Worm (Caenorhabditis elegans) whole organism, mixed stage, embryonic: ENCODE results near the gene R01H2.2.
A peak's percentile ranks its signal among the peaks of the same experiment; 100 is the strongest.

Source experiments
- M03D4.4 ChIP-seq: sonication (generic microtip); optimal IDR thresholded peaks from 2 replicates; lab custom pipeline; 2017; ENCODE audit warnings: mild to moderate bottlenecking, missing genetic modification characterization, missing compliant biosample characterization
- bed-3 ChIP-seq: fragments of 200-800 bp; sonication (Bioruptor generic); optimal IDR thresholded peaks from 3 replicates; lab custom pipeline; 2018; ENCODE audit warnings: mild to moderate bottlenecking, missing genetic modification characterization, moderate library complexity, missing compliant biosample characterization
- blmp-1 ChIP-seq: fragments of 150-350 bp; optimal IDR thresholded peaks from 2 replicates; lab custom pipeline; 2014; ENCODE audit warnings: missing biosample characterization, missing genetic modification characterization
- ceh-39 ChIP-seq: fragments of 150-350 bp; optimal IDR thresholded peaks from 2 replicates; lab custom pipeline; 2014; ENCODE audit warnings: missing biosample characterization, missing genetic modification characterization
- ceh-43 ChIP-seq: fragments of 200-800 bp; sonication (Bioruptor generic); optimal IDR thresholded peaks from 2 replicates; lab custom pipeline; 2018; ENCODE audit warnings: mild to moderate bottlenecking, missing genetic modification characterization, moderate library complexity, missing compliant biosample characterization
- ceh-83 ChIP-seq: fragments of 200-800 bp; sonication (Bioruptor generic); optimal IDR thresholded peaks from 2 replicates; lab custom pipeline; 2018; ENCODE audit warnings: mild to moderate bottlenecking, missing genetic modification characterization, missing compliant biosample characterization
- ces-1 ChIP-seq: fragments of 150-350 bp; optimal IDR thresholded peaks from 2 replicates; lab custom pipeline; 2014; ENCODE audit warnings: missing biosample characterization, missing genetic modification reagents, missing genetic modification characterization
- drap-1 ChIP-seq: fragments of 200-800 bp; sonication (Bioruptor generic); optimal IDR thresholded peaks from 3 replicates; lab custom pipeline; 2018; ENCODE audit warnings: mild to moderate bottlenecking, missing genetic modification characterization, missing compliant biosample characterization
- elt-1 ChIP-seq: sonication (generic microtip); optimal IDR thresholded peaks from 2 replicates; lab custom pipeline; 2017; ENCODE audit warnings: missing genetic modification characterization, mild to moderate bottlenecking, missing compliant biosample characterization, antibody characterized with exemption, moderate library complexity, borderline replicate concordance; ENCODE audit not compliant: insufficient read depth
- flh-1 ChIP-seq: fragments of 200-800 bp; sonication (Bioruptor generic); optimal IDR thresholded peaks from 2 replicates; lab custom pipeline; 2018; ENCODE audit warnings: mild to moderate bottlenecking, missing genetic modification characterization, moderate library complexity, missing compliant biosample characterization
- ham-2 ChIP-seq: fragments of 200-800 bp; sonication (Bioruptor generic); optimal IDR thresholded peaks from 2 replicates; lab custom pipeline; 2018; ENCODE audit warnings: mild to moderate bottlenecking, missing genetic modification characterization, missing compliant biosample characterization
- hlh-1 ChIP-seq: fragments of 150-350 bp; optimal IDR thresholded peaks from 2 replicates; lab custom pipeline; 2014; ENCODE audit warnings: missing biosample characterization, missing genetic modification reagents, missing genetic modification characterization
- lin-13 ChIP-seq: fragments of 150-350 bp; optimal IDR thresholded peaks from 2 replicates; lab custom pipeline; 2014; ENCODE audit warnings: missing biosample characterization, missing genetic modification characterization
- lsy-2 ChIP-seq: fragments of 150-350 bp; optimal IDR thresholded peaks from 2 replicates; lab custom pipeline; 2014; ENCODE audit warnings: missing biosample characterization, missing genetic modification characterization
- mab-5 ChIP-seq: fragments of 150-350 bp; optimal IDR thresholded peaks from 2 replicates; lab custom pipeline; 2014; ENCODE audit warnings: missing biosample characterization, missing genetic modification characterization
- mls-2 ChIP-seq: sonication (generic microtip); optimal IDR thresholded peaks from 2 replicates; lab custom pipeline; 2016; ENCODE audit warnings: mild to moderate bottlenecking, missing genetic modification characterization, moderate library complexity, missing compliant biosample characterization
- nhr-12 ChIP-seq: fragments of 150-350 bp; optimal IDR thresholded peaks from 2 replicates; lab custom pipeline; 2014; ENCODE audit warnings: missing biosample characterization, missing genetic modification characterization
- nhr-2 ChIP-seq: fragments of 150-350 bp; optimal IDR thresholded peaks from 2 replicates; lab custom pipeline; 2014; ENCODE audit warnings: missing biosample characterization, missing genetic modification characterization
- nhr-28 ChIP-seq: fragments of 150-350 bp; optimal IDR thresholded peaks from 2 replicates; lab custom pipeline; 2014; ENCODE audit warnings: missing biosample characterization, missing genetic modification characterization
- nhr-76 ChIP-seq: sonication (generic microtip); optimal IDR thresholded peaks from 2 replicates; lab custom pipeline; 2017; ENCODE audit warnings: missing biosample characterization, missing genetic modification characterization
- sem-2 ChIP-seq: fragments of 200-800 bp; sonication (Bioruptor generic); optimal IDR thresholded peaks from 2 replicates; lab custom pipeline; 2018; ENCODE audit warnings: mild to moderate bottlenecking, missing genetic modification characterization, missing compliant biosample characterization
- snpc-4 ChIP-seq: fragments of 150-350 bp; optimal IDR thresholded peaks from 2 replicates; lab custom pipeline; 2014; ENCODE audit warnings: missing biosample characterization, missing genetic modification characterization
- sptf-1 ChIP-seq: sonication (generic microtip); optimal IDR thresholded peaks from 2 replicates; lab custom pipeline; 2017; ENCODE audit warnings: mild to moderate bottlenecking, missing genetic modification characterization, moderate library complexity, missing compliant biosample characterization
- tbx-8 ChIP-seq: fragments of 200-800 bp; sonication (Bioruptor generic); optimal IDR thresholded peaks from 2 replicates; lab custom pipeline; 2018; ENCODE audit warnings: mild to moderate bottlenecking, missing genetic modification characterization, moderate library complexity, missing compliant biosample characterization
- unc-39 ChIP-seq: fragments of 150-350 bp; optimal IDR thresholded peaks from 2 replicates; lab custom pipeline; 2014; ENCODE audit warnings: missing biosample characterization, missing genetic modification characterization
- unc-62 ChIP-seq: fragments of 150-350 bp; optimal IDR thresholded peaks from 2 replicates; lab custom pipeline; 2014; ENCODE audit warnings: missing biosample characterization, missing genetic modification reagents, missing genetic modification characterization
- zip-8 ChIP-seq: fragments of 150-350 bp; optimal IDR thresholded peaks from 2 replicates; lab custom pipeline; 2014; ENCODE audit warnings: missing biosample characterization, missing genetic modification characterization

Gene R01H2.2

DNA sequence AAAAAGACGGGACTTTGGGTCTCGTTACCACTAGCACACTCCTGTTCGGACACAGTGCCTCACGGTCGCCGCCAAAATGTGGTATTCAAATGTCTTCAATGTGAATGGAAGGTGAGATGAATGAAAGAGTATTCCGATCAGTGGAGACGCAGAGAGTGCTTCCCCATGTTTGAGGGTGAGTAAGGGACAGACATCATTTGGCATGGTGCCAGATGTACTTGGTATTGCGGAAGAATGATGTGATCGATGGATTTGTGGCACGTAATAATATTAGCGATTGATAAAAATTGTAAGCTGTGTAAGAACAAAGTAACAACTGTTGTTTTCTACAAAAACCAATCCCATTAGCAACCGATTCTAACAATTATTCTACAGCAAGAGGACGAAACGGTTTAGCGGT is 24.3 kb upstream of the R01H2.2 start:
- no peak for TF ChIP-seq bed-3 (GFP tag; lab: Kevin White, UChicago)
- TF ChIP-seq zip-8 (tag; lab: Kevin White, UChicago): no peak
- TF ChIP-seq lsy-2: no peak
- peak; percentile 31 for TF ChIP-seq hlh-1 (tag; lab: Kevin White, UChicago)
- no peak for TF ChIP-seq sem-2 (GFP tag; lab: Kevin White, UChicago)
- TF ChIP-seq sptf-1: no peak
- TF ChIP-seq ceh-83: no peak
- no peak for TF ChIP-seq unc-39 (tag; lab: Kevin White, UChicago)
- TF ChIP-seq tbx-8: no peak

DNA sequence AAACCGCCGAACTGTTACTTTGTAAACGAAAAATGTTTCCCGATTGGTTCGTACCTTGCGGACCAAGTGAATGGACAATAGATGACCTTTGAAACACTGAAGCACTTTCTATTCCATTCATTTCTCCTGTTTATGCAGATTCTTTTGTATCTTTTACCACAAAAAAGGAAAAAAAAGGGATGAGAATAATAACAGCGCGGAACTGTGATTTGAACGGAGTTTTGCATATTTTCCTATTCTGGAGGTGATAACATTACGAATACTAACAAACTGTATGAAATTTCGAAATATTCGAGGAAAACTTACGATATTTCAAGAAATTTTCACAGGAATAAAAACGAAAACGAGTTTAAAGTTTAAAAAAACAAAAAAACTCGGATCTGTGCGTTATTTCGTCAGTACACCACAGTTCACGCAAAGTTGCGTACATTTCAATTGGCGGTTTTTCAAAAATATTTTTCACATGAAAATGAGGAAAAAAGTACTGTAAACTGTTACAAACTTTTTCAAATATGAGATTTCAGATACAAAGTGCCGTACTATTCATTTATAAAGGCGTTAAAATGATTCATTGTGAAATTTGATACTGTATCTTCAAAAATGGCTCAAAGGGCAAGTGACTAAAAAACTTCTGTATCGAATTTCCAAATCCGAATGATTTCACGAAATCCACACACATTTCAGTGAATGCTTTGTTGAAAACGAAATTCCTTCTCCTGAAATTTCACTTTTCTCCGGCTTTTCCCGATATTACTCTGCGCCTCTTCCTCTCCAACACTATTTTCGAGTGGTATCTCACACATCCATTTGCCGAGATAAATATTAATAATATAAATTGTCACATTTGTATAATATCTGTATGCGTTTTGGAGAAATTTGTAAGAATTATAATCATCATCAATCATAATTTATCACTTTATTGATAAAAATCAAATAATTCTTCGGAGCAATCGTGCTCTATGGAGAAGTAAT is 21.8 kb upstream of the R01H2.2 start:
- TF ChIP-seq blmp-1 (tag; lab: Kevin White, UChicago) (peak; percentile 80), lsy-2 (no peak), snpc-4 (tag; lab: Kevin White, UChicago) (no peak), mab-5 (no peak)
- TF ChIP-seq, all 35 proteins: peak for 1

DNA sequence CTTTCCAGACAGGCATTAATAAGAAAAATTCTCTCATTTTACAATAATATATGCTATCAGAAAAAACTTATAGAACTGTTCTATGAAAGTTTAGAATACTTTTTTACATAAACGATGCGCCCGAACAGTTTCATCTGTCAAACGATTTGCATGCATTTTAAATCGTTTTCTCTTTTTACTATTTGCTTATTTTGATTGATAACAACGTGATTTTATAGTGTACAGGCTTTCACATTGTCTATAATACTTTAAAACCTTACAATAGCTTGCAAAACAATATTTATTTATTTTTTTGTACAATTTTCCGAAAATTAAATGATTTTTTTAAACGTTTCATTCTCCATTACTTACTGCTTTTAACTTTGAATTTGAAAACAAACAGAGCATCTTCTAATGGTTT is 10.7 kb upstream of the R01H2.2 start, which contains the start of gene R01H2.7:
Gene R01H2.7, minus strand, starts transcription at position 101 of the 400 bp plus-strand sequence.
- TF ChIP-seq elt-1 (no peak), mls-2 (tag; lab: Kevin White, UChicago) (no peak), M03D4.4 (no peak), sptf-1 (no peak), nhr-12 (tag; lab: Kevin White, UChicago) (no peak), ceh-43 (no peak), ces-1 (no peak), unc-39 (tag; lab: Kevin White, UChicago) (no peak), lsy-2 (no peak), nhr-76 (no peak), zip-8 (tag; lab: Kevin White, UChicago) (no peak), lin-13 (tag; lab: Kevin White, UChicago) (no peak), ceh-39 (no peak), snpc-4 (tag; lab: Kevin White, UChicago) (no peak), blmp-1 (tag; lab: Kevin White, UChicago) (no peak), bed-3 (GFP tag; lab: Kevin White, UChicago) (no peak), ham-2 (GFP tag; lab: Kevin White, UChicago) (no peak)

DNA sequence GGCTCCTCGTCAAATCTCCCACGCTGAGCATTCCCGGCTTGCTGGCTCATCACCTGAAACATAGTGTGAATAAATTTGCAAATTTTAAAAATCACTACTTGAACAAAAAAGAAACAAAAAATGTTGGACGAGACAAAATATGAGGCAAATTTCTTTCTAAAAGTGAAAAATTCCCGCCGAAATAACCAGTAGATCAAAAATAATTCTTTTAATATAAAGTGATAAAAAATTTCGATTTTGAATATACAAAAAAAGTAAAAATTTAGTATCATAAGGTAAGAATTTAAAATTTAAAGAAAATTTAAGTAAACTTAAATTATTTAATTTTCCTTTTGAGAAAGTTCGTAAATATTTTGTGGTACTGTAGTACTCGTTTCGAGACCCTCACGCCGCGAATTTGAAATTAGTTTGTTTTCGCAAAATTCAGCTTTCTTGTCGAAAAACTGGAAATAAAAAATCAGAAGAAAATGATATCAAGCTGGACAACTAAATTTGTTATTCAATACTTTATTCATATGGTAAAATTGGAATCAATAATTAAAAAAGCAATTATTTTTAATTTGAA is 4.3 kb downstream of the R01H2.2 start, which contains the start of gene egg-2:
Gene egg-2, minus strand, starts transcription at position 53 of the 565 bp plus-strand sequence.
- TF ChIP-seq lsy-2 (no peak), sem-2 (GFP tag; lab: Kevin White, UChicago) (no peak), unc-39 (tag; lab: Kevin White, UChicago) (no peak), sptf-1 (no peak), drap-1 (GFP tag; lab: Kevin White, UChicago) (no peak), nhr-2 (tag; lab: Kevin White, UChicago) (no peak), nhr-76 (no peak), flh-1 (no peak), M03D4.4 (no peak), blmp-1 (tag; lab: Kevin White, UChicago) (no peak)

DNA sequence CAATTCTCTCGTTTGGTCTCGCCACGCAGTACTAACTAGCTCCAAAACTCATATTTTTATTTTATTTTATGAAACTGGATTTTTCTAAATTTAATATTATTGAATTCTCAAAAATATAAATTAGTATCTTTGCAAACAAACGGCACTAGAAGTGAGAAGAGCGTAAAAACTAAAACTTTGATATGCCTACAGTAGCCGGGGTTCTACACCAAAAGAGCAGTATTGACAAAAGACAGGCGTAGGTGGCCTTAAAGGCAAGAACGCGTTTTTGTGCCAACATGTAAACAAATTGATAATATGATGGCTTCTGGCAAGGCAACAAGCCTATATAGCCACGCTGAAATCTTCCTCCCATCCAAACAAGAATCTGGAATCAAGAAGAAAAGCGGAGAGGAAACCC is 6.2 kb downstream of the R01H2.2 start, which contains the start of gene R01H2.1:
Gene R01H2.1, plus strand, starts transcription at position 301 of the 400 bp plus-strand sequence.
- TF ChIP-seq unc-62 (GFP tag; lab: Kevin White, UChicago): no peak
- no peak for TF ChIP-seq bed-3 (GFP tag; lab: Kevin White, UChicago)
- no peak for TF ChIP-seq zip-8 (tag; lab: Kevin White, UChicago)
- no peak for TF ChIP-seq ceh-43
- TF ChIP-seq lsy-2: no peak
- no peak for TF ChIP-seq mab-5
- TF ChIP-seq lin-13 (tag; lab: Kevin White, UChicago): no peak
- TF ChIP-seq, all 35 proteins: peak for 0

DNA sequence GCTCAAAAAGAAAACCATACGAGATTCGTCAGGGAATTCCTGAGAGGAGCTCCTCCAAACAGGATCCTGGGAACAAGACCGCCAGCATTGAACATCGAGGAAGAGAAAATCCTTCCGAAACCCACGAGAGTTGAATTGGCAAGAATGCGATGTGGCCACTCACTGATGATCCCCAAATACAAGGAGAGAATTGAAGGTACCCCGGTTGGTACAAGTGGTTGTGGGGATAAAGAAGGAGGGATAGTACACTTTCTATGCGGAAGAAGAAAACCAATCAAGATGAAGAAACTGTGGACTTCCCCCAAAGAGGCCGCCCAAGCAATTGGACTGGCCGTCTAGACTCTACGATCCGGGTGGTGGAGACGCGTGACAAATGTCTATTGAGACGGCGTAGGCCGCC is 6.7 kb downstream of the R01H2.2 start:
- TF ChIP-seq mab-5 (no peak), unc-62 (GFP tag; lab: Kevin White, UChicago) (no peak), nhr-28 (no peak), bed-3 (GFP tag; lab: Kevin White, UChicago) (no peak), drap-1 (GFP tag; lab: Kevin White, UChicago) (no peak), unc-39 (tag; lab: Kevin White, UChicago) (no peak), ces-1 (no peak), nhr-76 (no peak)
